Fruit fly (Drosophila melanogaster) whole organism, embryonic: ENCODE data around the gene CG33927.

Source experiments
- CG10366 ChIP-seq: fragments of 200-800 bp; sonication (Bioruptor generic); IDR thresholded peaks from 2 replicates; pipeline ENCODE4 v1.3.6; 2022; ENCODE audit warnings: missing biosample characterization, missing genetic modification characterization
- CG10462 ChIP-seq: fragments of 200-800 bp; sonication (Bioruptor generic); optimal IDR thresholded peaks from 2 replicates; lab custom pipeline; 2016; ENCODE audit warnings: missing biosample characterization, missing genetic modification characterization
- CG11093 ChIP-seq: fragments of 200-800 bp; sonication (Bioruptor generic); IDR thresholded peaks from 3 replicates; pipeline ENCODE4 v1.3.6; 2022; ENCODE audit warnings: missing biosample characterization, missing genetic modification characterization
- CG11247 ChIP-seq: fragments of 200-800 bp; sonication (Bioruptor generic); IDR thresholded peaks from 2 replicates; pipeline ENCODE4 v1.3.6; 2022; ENCODE audit warnings: missing biosample characterization, missing genetic modification characterization
- CG11398 ChIP-seq: fragments of 200-800 bp; sonication (Bioruptor generic); optimal IDR thresholded peaks from 2 replicates; lab custom pipeline; 2016; ENCODE audit warnings: missing biosample characterization, missing genetic modification characterization
- CG12659 ChIP-seq: fragments of 200-800 bp; sonication (Bioruptor generic); optimal IDR thresholded peaks from 3 replicates; lab custom pipeline; 2017; ENCODE audit warnings: mild to moderate bottlenecking, missing biosample characterization, missing genetic modification reagents, missing genetic modification characterization
- CG13296 ChIP-seq: fragments of 200-800 bp; sonication (Bioruptor generic); optimal IDR thresholded peaks from 3 replicates; lab custom pipeline; 2018; ENCODE audit warnings: missing biosample characterization, mild to moderate bottlenecking, missing genetic modification characterization
- CG14014 ChIP-seq: fragments of 200-800 bp; sonication (Bioruptor generic); IDR thresholded peaks from 2 replicates; pipeline ENCODE4 v1.3.6; 2022; ENCODE audit warnings: missing biosample characterization, missing genetic modification characterization
- CG14441 ChIP-seq: fragments of 200-800 bp; sonication (Bioruptor generic); IDR thresholded peaks from 2 replicates; pipeline ENCODE4 v1.3.6; 2022; ENCODE audit warnings: missing biosample characterization, missing genetic modification characterization
- CG17186 ChIP-seq: fragments of 200-800 bp; sonication (Bioruptor generic); optimal IDR thresholded peaks from 3 replicates; lab custom pipeline; 2017; ENCODE audit warnings: missing biosample characterization, missing genetic modification reagents, missing genetic modification characterization
- CG18764 ChIP-seq: fragments of 200-800 bp; sonication (Bioruptor generic); optimal IDR thresholded peaks from 3 replicates; lab custom pipeline; 2016; ENCODE audit warnings: missing biosample characterization, missing genetic modification characterization
- CG2202 ChIP-seq: fragments of 200-800 bp; sonication (Bioruptor generic); optimal IDR thresholded peaks from 2 replicates; lab custom pipeline; 2018; ENCODE audit warnings: missing biosample characterization, mild to moderate bottlenecking, missing genetic modification characterization
- CG31441 ChIP-seq: fragments of 200-800 bp; sonication (Bioruptor generic); IDR thresholded peaks from 2 replicates; pipeline ENCODE4 v1.3.6; 2022; ENCODE audit warnings: missing biosample characterization, missing genetic modification characterization
- CG32772 ChIP-seq: fragments of 200-800 bp; sonication (Bioruptor generic); IDR thresholded peaks from 2 replicates; pipeline ENCODE4 v1.3.6; 2022; ENCODE audit warnings: missing biosample characterization, missing genetic modification characterization
- CG34224 ChIP-seq: fragments of 200-800 bp; sonication (Bioruptor generic); IDR thresholded peaks from 3 replicates; pipeline ENCODE4 v1.3.6; 2022; ENCODE audit warnings: missing biosample characterization, missing genetic modification characterization; ENCODE audit not compliant: partially characterized antibody
- CG34376 ChIP-seq: fragments of 200-800 bp; sonication (Bioruptor generic); optimal IDR thresholded peaks from 2 replicates; lab custom pipeline; 2018; ENCODE audit warnings: missing biosample characterization, mild to moderate bottlenecking, missing genetic modification characterization
- CG4282 ChIP-seq: fragments of 200-800 bp; sonication (Bioruptor generic); optimal IDR thresholded peaks from 2 replicates; lab custom pipeline; 2016; ENCODE audit warnings: missing biosample characterization, missing genetic modification characterization
- CG8359 ChIP-seq: fragments of 200-800 bp; sonication (Bioruptor generic); optimal IDR thresholded peaks from 2 replicates; lab custom pipeline; 2017; ENCODE audit warnings: missing biosample characterization, mild to moderate bottlenecking, missing genetic modification characterization, borderline replicate concordance
- CG9932 ChIP-seq: fragments of 200-800 bp; sonication (Bioruptor generic); IDR thresholded peaks from 2 replicates; pipeline ENCODE4 v1.3.6; 2022; ENCODE audit warnings: missing biosample characterization, missing genetic modification characterization
- CTCF ChIP-seq: fragments of 200-800 bp; sonication (Bioruptor generic); optimal IDR thresholded peaks from 2 replicates; lab custom pipeline; 2017; ENCODE audit warnings: missing biosample characterization, mild to moderate bottlenecking, missing genetic modification characterization, moderate library complexity
- CrebB ChIP-seq: fragments of 200-800 bp; sonication (Bioruptor generic); optimal IDR thresholded peaks from 3 replicates; lab custom pipeline; 2018; ENCODE audit warnings: missing biosample characterization, mild to moderate bottlenecking, missing genetic modification characterization
- D19B ChIP-seq: fragments of 200-800 bp; sonication (Bioruptor generic); optimal IDR thresholded peaks from 2 replicates; lab custom pipeline; 2017; ENCODE audit warnings: missing biosample characterization, mild to moderate bottlenecking, missing genetic modification characterization
- Dip3 ChIP-seq: fragments of 200-800 bp; sonication (Bioruptor generic); optimal IDR thresholded peaks from 3 replicates; lab custom pipeline; 2016; ENCODE audit warnings: missing biosample characterization, missing genetic modification characterization
- Dll ChIP-seq: fragments of 200-800 bp; sonication (Bioruptor generic); IDR thresholded peaks from 4 replicates; pipeline ENCODE4 v1.3.6; 2022; ENCODE audit warnings: missing biosample characterization, missing genetic modification characterization; ENCODE audit not compliant: partially characterized antibody
- Doc3 ChIP-seq: fragments of 200-800 bp; sonication (Bioruptor generic); IDR thresholded peaks from 3 replicates; pipeline ENCODE4 v1.3.6; 2022; ENCODE audit warnings: missing biosample characterization, missing genetic modification characterization; ENCODE audit not compliant: partially characterized antibody
- Hey ChIP-seq: fragments of 200-800 bp; sonication (Bioruptor generic); optimal IDR thresholded peaks from 3 replicates; lab custom pipeline; 2018; ENCODE audit warnings: missing biosample characterization, mild to moderate bottlenecking, missing genetic modification characterization
- Hmr ChIP-seq: fragments of 200-800 bp; sonication (Bioruptor generic); optimal IDR thresholded peaks from 3 replicates; lab custom pipeline; 2017; ENCODE audit warnings: mild to moderate bottlenecking, missing biosample characterization, missing genetic modification reagents, missing genetic modification characterization
- Hsf ChIP-seq: fragments of 200-800 bp; sonication (Bioruptor generic); optimal IDR thresholded peaks from 3 replicates; lab custom pipeline; 2016; ENCODE audit warnings: missing biosample characterization, missing genetic modification characterization
- NC2α ChIP-seq: fragments of 200-800 bp; sonication (Bioruptor generic); optimal IDR thresholded peaks from 2 replicates; lab custom pipeline; 2016; ENCODE audit warnings: missing biosample characterization, missing genetic modification characterization
- NfI ChIP-seq: fragments of 200-800 bp; sonication (Bioruptor generic); optimal IDR thresholded peaks from 3 replicates; lab custom pipeline; 2018; ENCODE audit warnings: missing biosample characterization, mild to moderate bottlenecking, missing genetic modification characterization, moderate library complexity
- Optix ChIP-seq: fragments of 200-800 bp; sonication (Bioruptor generic); IDR thresholded peaks from 3 replicates; pipeline ENCODE4 v1.3.6; 2022; ENCODE audit warnings: missing biosample characterization, missing genetic modification characterization
- Ptx1 ChIP-seq: fragments of 200-800 bp; sonication (Bioruptor generic); IDR thresholded peaks from 2 replicates; pipeline ENCODE4 v1.3.6; 2022; ENCODE audit warnings: missing biosample characterization, missing genetic modification characterization
- Sry-δ ChIP-seq: fragments of 200-800 bp; sonication (Bioruptor generic); optimal IDR thresholded peaks from 2 replicates; lab custom pipeline; 2016; ENCODE audit warnings: missing biosample characterization, missing genetic modification characterization
- ase ChIP-seq: fragments of 200-800 bp; sonication (Bioruptor generic); IDR thresholded peaks from 3 replicates; pipeline ENCODE4 v1.3.6; 2022; ENCODE audit warnings: missing biosample characterization, missing genetic modification characterization
- bowl ChIP-seq: fragments of 200-800 bp; sonication (Bioruptor generic); IDR thresholded peaks from 2 replicates; pipeline ENCODE4 v1.3.6; 2022; ENCODE audit warnings: missing biosample characterization, missing genetic modification characterization
- dmrt11E ChIP-seq: fragments of 200-800 bp; sonication (Bioruptor generic); optimal IDR thresholded peaks from 3 replicates; lab custom pipeline; 2018; ENCODE audit warnings: missing biosample characterization, mild to moderate bottlenecking, missing genetic modification characterization, moderate library complexity
- esg ChIP-seq: fragments of 200-800 bp; sonication (Bioruptor generic); conservative IDR thresholded peaks from 2 replicates; pipeline ENCODE4 v1.3.6; 2022; ENCODE audit warnings: missing biosample characterization, missing genetic modification characterization
- maf-S ChIP-seq: fragments of 200-800 bp; sonication (Bioruptor generic); optimal IDR thresholded peaks from 2 replicates; lab custom pipeline; 2016; ENCODE audit warnings: missing biosample characterization, missing genetic modification characterization
- mirr ChIP-seq: fragments of 200-800 bp; sonication (Bioruptor generic); optimal IDR thresholded peaks from 3 replicates; lab custom pipeline; 2018; ENCODE audit warnings: missing biosample characterization, mild to moderate bottlenecking, missing genetic modification characterization
- nom ChIP-seq: fragments of 200-800 bp; sonication (Bioruptor generic); optimal IDR thresholded peaks from 2 replicates; lab custom pipeline; 2017; ENCODE audit warnings: missing biosample characterization, missing genetic modification characterization, mild to moderate bottlenecking, moderate library complexity, missing genetic modification reagents
- pfk ChIP-seq: fragments of 200-800 bp; sonication (Bioruptor generic); optimal IDR thresholded peaks from 2 replicates; lab custom pipeline; 2018; ENCODE audit warnings: missing biosample characterization, mild to moderate bottlenecking, missing genetic modification characterization, moderate library complexity
- phol ChIP-seq: fragments of 200-800 bp; sonication (Bioruptor generic); optimal IDR thresholded peaks from 3 replicates; lab custom pipeline; 2018; ENCODE audit warnings: missing biosample characterization, mild to moderate bottlenecking, missing genetic modification characterization, moderate library complexity
- repo ChIP-seq: fragments of 200-800 bp; sonication (Bioruptor generic); optimal IDR thresholded peaks from 2 replicates; lab custom pipeline; 2016; ENCODE audit warnings: missing biosample characterization, missing genetic modification characterization
- salm ChIP-seq: fragments of 200-800 bp; sonication (Bioruptor generic); optimal IDR thresholded peaks from 2 replicates; lab custom pipeline; 2018; ENCODE audit warnings: missing biosample characterization, mild to moderate bottlenecking, missing genetic modification characterization
- seq ChIP-seq: fragments of 200-800 bp; sonication (Bioruptor generic); IDR thresholded peaks from 2 replicates; pipeline ENCODE4 v1.3.6; 2022; ENCODE audit warnings: missing biosample characterization, missing genetic modification characterization
- sim ChIP-seq: fragments of 200-800 bp; sonication (Bioruptor generic); IDR thresholded peaks from 2 replicates; pipeline ENCODE4 v1.3.6; 2022; ENCODE audit warnings: missing biosample characterization, missing genetic modification characterization
- slou ChIP-seq: fragments of 200-800 bp; sonication (Bioruptor generic); optimal IDR thresholded peaks from 3 replicates; lab custom pipeline; 2016; ENCODE audit warnings: missing biosample characterization, missing genetic modification characterization
- tll ChIP-seq, 2 experiments: fragments of 200-800 bp in 1 of 2; fragments of >200 bp in 1 of 2; sonication (Bioruptor generic) in 1 of 2; optimal IDR thresholded peaks; 2 replicates each; lab custom pipeline; 2017 to 2019; ENCODE audit warnings: missing biosample characterization in 2 of 2, missing genetic modification characterization in 2 of 2, mild to moderate bottlenecking in 1 of 2, moderate library complexity in 1 of 2
- unc-4 ChIP-seq: fragments of 200-800 bp; sonication (Bioruptor generic); IDR thresholded peaks from 2 replicates; pipeline ENCODE4 v1.3.6; 2022; ENCODE audit warnings: missing biosample characterization, missing genetic modification characterization; ENCODE audit not compliant: partially characterized antibody

CG33927 gene

DNA sequence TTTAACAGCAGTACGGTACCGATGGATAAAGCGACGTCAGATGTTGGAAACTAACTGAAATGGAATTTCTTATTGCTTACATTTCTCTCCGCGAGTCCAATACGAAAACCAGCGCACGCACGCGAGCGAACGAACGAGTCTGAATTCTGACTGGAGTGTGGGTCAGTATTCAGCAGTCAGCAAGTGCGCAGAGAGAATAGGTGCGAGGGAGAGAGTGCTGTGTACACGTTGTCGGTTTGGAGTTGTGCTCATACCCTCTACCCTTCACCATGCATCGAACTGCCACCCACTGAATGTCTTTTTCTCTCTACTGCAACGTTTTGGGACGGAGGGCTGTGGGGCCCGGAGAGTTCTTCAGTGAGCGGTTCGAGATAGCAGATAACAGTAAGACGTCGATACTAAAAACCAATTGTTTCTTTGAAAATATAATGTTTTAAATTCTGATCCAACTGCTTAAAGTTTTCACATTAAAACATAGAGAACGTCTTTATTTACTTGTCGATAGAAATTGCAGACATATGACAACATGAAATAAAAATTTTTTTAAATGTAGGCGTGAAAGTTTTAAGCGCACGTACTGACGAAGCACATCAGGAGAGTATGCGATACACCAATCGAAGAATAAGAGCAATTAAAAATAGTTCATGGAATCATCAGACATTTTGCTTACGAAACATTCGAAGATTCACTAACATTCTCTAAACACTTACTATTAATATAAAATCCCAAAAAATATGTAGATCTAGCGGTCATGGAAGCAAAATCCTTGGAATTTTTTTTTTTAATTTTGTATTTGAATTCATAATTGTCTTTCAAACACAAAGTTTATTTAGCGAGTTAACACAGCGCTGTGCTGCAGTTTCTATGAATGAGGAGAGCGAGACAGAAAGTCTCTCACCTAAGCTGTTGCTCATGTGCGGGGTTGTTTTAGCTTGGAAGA is 49.4 kb upstream of the CG33927 start (continued):
- TF ChIP-seq tll (GFP tag; optimal IDR thresholded peaks at IDR 0.05; lab: Kevin White, UChicago): no peak
- no peak for TF ChIP-seq CG17186 (GFP tag; lab: Kevin White, UChicago)
- TF ChIP-seq Hmr (GFP tag; lab: Kevin White, UChicago): peak; percentile 82
- TF ChIP-seq CG31441 (GFP tag; lab: Robert Waterston, UW): no peak
- peak; percentile 48 for TF ChIP-seq mirr (GFP tag; lab: Kevin White, UChicago)
- peak; percentile 45 for TF ChIP-seq Sry-δ
- TF ChIP-seq dmrt11E: peak; percentile 80
- peak; percentile 46 for TF ChIP-seq CG4282
- no peak for TF ChIP-seq CG34224
- TF ChIP-seq CG18764: peak; percentile 66
- no peak for TF ChIP-seq CG32772
- no peak for TF ChIP-seq Ptx1 (GFP tag; lab: Robert Waterston, UW)
- no peak for TF ChIP-seq bowl
- TF ChIP-seq CG9932 (GFP tag; lab: Robert Waterston, UW): no peak
- peak; percentile 71 for TF ChIP-seq NC2α (GFP tag; lab: Kevin White, UChicago)
- TF ChIP-seq maf-S (GFP tag; lab: Kevin White, UChicago): peak; percentile 52
- no peak for TF ChIP-seq CG14441 (GFP tag; lab: Robert Waterston, UW)
- peak; percentile 0 for TF ChIP-seq pfk (GFP tag; lab: Kevin White, UChicago)
- TF ChIP-seq CG8359: peak; percentile 45
- TF ChIP-seq Dip3 (GFP tag; lab: Kevin White, UChicago): peak; percentile 74
- no peak for TF ChIP-seq seq (GFP tag; lab: Robert Waterston, UW)
- no peak for TF ChIP-seq Hey (tag; lab: Kevin White, UChicago)
- TF ChIP-seq esg: no peak
- TF ChIP-seq CG14014 (GFP tag; lab: Robert Waterston, UW): no peak
- no peak for TF ChIP-seq Doc3 (GFP tag; lab: Robert Waterston, UW)
- TF ChIP-seq Hsf: peak; percentile 88
- TF ChIP-seq CG13296 (GFP tag; lab: Kevin White, UChicago): peak; percentile 75
- no peak for TF ChIP-seq CG34376 (GFP tag; lab: Kevin White, UChicago)
- peak; percentile 61; the same call in 1 of the 3 replicates for TF ChIP-seq CG11093
- peak; percentile 57 for TF ChIP-seq repo (GFP tag; lab: Kevin White, UChicago)
- TF ChIP-seq ase (GFP tag; lab: Robert Waterston, UW): no peak
- TF ChIP-seq CG11398 (GFP tag; lab: Kevin White, UChicago): peak; percentile 62
- TF ChIP-seq slou (GFP tag; lab: Kevin White, UChicago): peak; percentile 69
- TF ChIP-seq salm: peak; percentile 61
- no peak for TF ChIP-seq Optix
- TF ChIP-seq CrebB: no peak
- no peak for TF ChIP-seq CG11247 (GFP tag; lab: Robert Waterston, UW)
- no peak for TF ChIP-seq Dll (GFP tag; lab: Robert Waterston, UW)
- peak; percentile 84 for TF ChIP-seq NfI (GFP tag; lab: Kevin White, UChicago)
- peak; percentile 89 for TF ChIP-seq phol (tag; lab: Kevin White, UChicago)
- TF ChIP-seq CG2202 (tag; lab: Kevin White, UChicago): peak; percentile 32
- TF ChIP-seq CTCF (GFP tag; lab: Kevin White, UChicago): no peak
- no peak for TF ChIP-seq unc-4 (GFP tag; lab: Robert Waterston, UW)
- peak; percentile 43 for TF ChIP-seq nom (GFP tag; lab: Kevin White, UChicago)
- no peak for TF ChIP-seq sim (GFP tag; lab: Robert Waterston, UW)
- TF ChIP-seq CG12659 (GFP tag; lab: Kevin White, UChicago): peak; percentile 89
- TF ChIP-seq CG10462 (GFP tag; lab: Kevin White, UChicago): peak; percentile 78
- TF ChIP-seq CG10366 (GFP tag; lab: Robert Waterston, UW): no peak
- TF ChIP-seq D19B (GFP tag; lab: Kevin White, UChicago): peak; percentile 69
